Worm (Caenorhabditis elegans) whole organism, mixed stage, embryonic: ENCODE results near the gene Y51H4A.937.

Experiments used
- M03D4.4 ChIP-seq: sonication (generic microtip); optimal IDR thresholded peaks from 2 replicates; lab custom pipeline; 2017; ENCODE audit warnings: mild to moderate bottlenecking, missing genetic modification characterization, missing compliant biosample characterization
- bed-3 ChIP-seq: fragments of 200-800 bp; sonication (Bioruptor generic); optimal IDR thresholded peaks from 3 replicates; lab custom pipeline; 2018; ENCODE audit warnings: mild to moderate bottlenecking, missing genetic modification characterization, moderate library complexity, missing compliant biosample characterization
- blmp-1 ChIP-seq: fragments of 150-350 bp; optimal IDR thresholded peaks from 2 replicates; lab custom pipeline; 2014; ENCODE audit warnings: missing biosample characterization, missing genetic modification characterization
- ceh-39 ChIP-seq: fragments of 150-350 bp; optimal IDR thresholded peaks from 2 replicates; lab custom pipeline; 2014; ENCODE audit warnings: missing biosample characterization, missing genetic modification characterization
- ceh-43 ChIP-seq: fragments of 200-800 bp; sonication (Bioruptor generic); optimal IDR thresholded peaks from 2 replicates; lab custom pipeline; 2018; ENCODE audit warnings: mild to moderate bottlenecking, missing genetic modification characterization, moderate library complexity, missing compliant biosample characterization
- ceh-83 ChIP-seq: fragments of 200-800 bp; sonication (Bioruptor generic); optimal IDR thresholded peaks from 2 replicates; lab custom pipeline; 2018; ENCODE audit warnings: mild to moderate bottlenecking, missing genetic modification characterization, missing compliant biosample characterization
- ces-1 ChIP-seq: fragments of 150-350 bp; optimal IDR thresholded peaks from 2 replicates; lab custom pipeline; 2014; ENCODE audit warnings: missing biosample characterization, missing genetic modification reagents, missing genetic modification characterization
- cnd-1 ChIP-seq: fragments of 200-800 bp; sonication (Bioruptor generic); optimal IDR thresholded peaks from 2 replicates; lab custom pipeline; 2018; ENCODE audit warnings: mild to moderate bottlenecking, missing genetic modification characterization, missing compliant biosample characterization
- drap-1 ChIP-seq: fragments of 200-800 bp; sonication (Bioruptor generic); optimal IDR thresholded peaks from 3 replicates; lab custom pipeline; 2018; ENCODE audit warnings: mild to moderate bottlenecking, missing genetic modification characterization, missing compliant biosample characterization
- elt-1 ChIP-seq: sonication (generic microtip); optimal IDR thresholded peaks from 2 replicates; lab custom pipeline; 2017; ENCODE audit warnings: missing genetic modification characterization, mild to moderate bottlenecking, missing compliant biosample characterization, antibody characterized with exemption, moderate library complexity, borderline replicate concordance; ENCODE audit not compliant: insufficient read depth
- elt-3 ChIP-seq: fragments of 150-350 bp; optimal IDR thresholded peaks from 2 replicates; lab custom pipeline; 2014; ENCODE audit warnings: missing biosample characterization, missing genetic modification characterization
- flh-1 ChIP-seq: fragments of 200-800 bp; sonication (Bioruptor generic); optimal IDR thresholded peaks from 2 replicates; lab custom pipeline; 2018; ENCODE audit warnings: mild to moderate bottlenecking, missing genetic modification characterization, moderate library complexity, missing compliant biosample characterization
- ham-2 ChIP-seq: fragments of 200-800 bp; sonication (Bioruptor generic); optimal IDR thresholded peaks from 2 replicates; lab custom pipeline; 2018; ENCODE audit warnings: mild to moderate bottlenecking, missing genetic modification characterization, missing compliant biosample characterization
- hlh-1 ChIP-seq: fragments of 150-350 bp; optimal IDR thresholded peaks from 2 replicates; lab custom pipeline; 2014; ENCODE audit warnings: missing biosample characterization, missing genetic modification reagents, missing genetic modification characterization
- lin-13 ChIP-seq: fragments of 150-350 bp; optimal IDR thresholded peaks from 2 replicates; lab custom pipeline; 2014; ENCODE audit warnings: missing biosample characterization, missing genetic modification characterization
- lin-32 ChIP-seq: fragments of 200-800 bp; sonication (Bioruptor generic); optimal IDR thresholded peaks from 2 replicates; lab custom pipeline; 2018; ENCODE audit warnings: mild to moderate bottlenecking, missing genetic modification characterization, missing compliant biosample characterization
- lsy-2 ChIP-seq: fragments of 150-350 bp; optimal IDR thresholded peaks from 2 replicates; lab custom pipeline; 2014; ENCODE audit warnings: missing biosample characterization, missing genetic modification characterization
- mab-5 ChIP-seq: fragments of 150-350 bp; optimal IDR thresholded peaks from 2 replicates; lab custom pipeline; 2014; ENCODE audit warnings: missing biosample characterization, missing genetic modification characterization
- mep-1 ChIP-seq: fragments of 150-350 bp; optimal IDR thresholded peaks from 2 replicates; lab custom pipeline; 2017; ENCODE audit warnings: missing biosample characterization, missing genetic modification reagents, missing genetic modification characterization, inconsistent platforms
- mls-2 ChIP-seq: sonication (generic microtip); optimal IDR thresholded peaks from 2 replicates; lab custom pipeline; 2016; ENCODE audit warnings: mild to moderate bottlenecking, missing genetic modification characterization, moderate library complexity, missing compliant biosample characterization
- nhr-12 ChIP-seq: fragments of 150-350 bp; optimal IDR thresholded peaks from 2 replicates; lab custom pipeline; 2014; ENCODE audit warnings: missing biosample characterization, missing genetic modification characterization
- nhr-2 ChIP-seq: fragments of 150-350 bp; optimal IDR thresholded peaks from 2 replicates; lab custom pipeline; 2014; ENCODE audit warnings: missing biosample characterization, missing genetic modification characterization
- nhr-237 ChIP-seq: fragments of 150-350 bp; optimal IDR thresholded peaks from 2 replicates; lab custom pipeline; 2014; ENCODE audit warnings: missing biosample characterization, missing genetic modification characterization
- nhr-28 ChIP-seq: fragments of 150-350 bp; optimal IDR thresholded peaks from 2 replicates; lab custom pipeline; 2014; ENCODE audit warnings: missing biosample characterization, missing genetic modification characterization
- nhr-76 ChIP-seq: sonication (generic microtip); optimal IDR thresholded peaks from 2 replicates; lab custom pipeline; 2017; ENCODE audit warnings: missing biosample characterization, missing genetic modification characterization
- pha-4 ChIP-seq: fragments of 150-350 bp; optimal IDR thresholded peaks from 2 replicates; lab custom pipeline; 2018; ENCODE audit warnings: missing biosample characterization, missing genetic modification reagents, missing genetic modification characterization
- sem-2 ChIP-seq: fragments of 200-800 bp; sonication (Bioruptor generic); optimal IDR thresholded peaks from 2 replicates; lab custom pipeline; 2018; ENCODE audit warnings: mild to moderate bottlenecking, missing genetic modification characterization, missing compliant biosample characterization
- snpc-4 ChIP-seq: fragments of 150-350 bp; optimal IDR thresholded peaks from 2 replicates; lab custom pipeline; 2014; ENCODE audit warnings: missing biosample characterization, missing genetic modification characterization
- sptf-1 ChIP-seq: sonication (generic microtip); optimal IDR thresholded peaks from 2 replicates; lab custom pipeline; 2017; ENCODE audit warnings: mild to moderate bottlenecking, missing genetic modification characterization, moderate library complexity, missing compliant biosample characterization
- tbx-8 ChIP-seq: fragments of 200-800 bp; sonication (Bioruptor generic); optimal IDR thresholded peaks from 2 replicates; lab custom pipeline; 2018; ENCODE audit warnings: mild to moderate bottlenecking, missing genetic modification characterization, moderate library complexity, missing compliant biosample characterization
- unc-120 ChIP-seq: sonication (generic microtip); optimal IDR thresholded peaks from 2 replicates; lab custom pipeline; 2017; ENCODE audit warnings: missing genetic modification characterization, missing compliant biosample characterization; ENCODE audit not compliant: poor library complexity, severe bottlenecking
- unc-39 ChIP-seq: fragments of 150-350 bp; optimal IDR thresholded peaks from 2 replicates; lab custom pipeline; 2014; ENCODE audit warnings: missing biosample characterization, missing genetic modification characterization
- unc-62 ChIP-seq: fragments of 150-350 bp; optimal IDR thresholded peaks from 2 replicates; lab custom pipeline; 2014; ENCODE audit warnings: missing biosample characterization, missing genetic modification reagents, missing genetic modification characterization
- zip-8 ChIP-seq: fragments of 150-350 bp; optimal IDR thresholded peaks from 2 replicates; lab custom pipeline; 2014; ENCODE audit warnings: missing biosample characterization, missing genetic modification characterization
- ztf-11 ChIP-seq: fragments of 150-350 bp; optimal IDR thresholded peaks from 2 replicates; lab custom pipeline; 2014; ENCODE audit warnings: missing biosample characterization, missing genetic modification characterization

The Y51H4A.937 gene

DNA sequence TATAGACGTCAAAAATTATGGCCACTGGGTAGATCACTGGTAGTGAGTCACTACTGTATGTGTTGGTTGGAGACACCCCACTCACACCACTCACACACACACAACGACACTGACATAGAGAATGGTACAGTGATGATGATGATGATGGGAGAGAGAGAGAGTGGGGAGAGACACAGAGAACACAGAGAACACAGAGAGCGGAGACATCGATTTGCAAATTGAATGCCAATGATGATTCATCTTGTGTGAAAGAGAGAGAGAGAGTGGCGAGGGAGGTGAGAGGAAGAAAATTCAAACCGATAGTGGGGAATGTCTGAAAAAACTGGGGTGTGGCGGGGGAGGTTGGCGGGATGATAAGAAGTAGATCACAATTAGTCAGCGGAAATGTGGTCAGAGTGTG, 38.5 kb upstream of the Y51H4A.937 start:
- TF ChIP-seq ceh-83 (GFP tag; lab: Kevin White, UChicago) (no peak), ces-1 (GFP tag; lab: Kevin White, UChicago) (peak; percentile 32), mls-2 (no peak), nhr-2 (tag; lab: Kevin White, UChicago) (peak; percentile 4), ceh-39 (tag; lab: Kevin White, UChicago) (peak; percentile 40), cnd-1 (tag; lab: Kevin White, UChicago) (peak; percentile 41), unc-62 (GFP tag; lab: Kevin White, UChicago) (peak; percentile 15)
- TF ChIP-seq, all 35 proteins: peak for 5

DNA sequence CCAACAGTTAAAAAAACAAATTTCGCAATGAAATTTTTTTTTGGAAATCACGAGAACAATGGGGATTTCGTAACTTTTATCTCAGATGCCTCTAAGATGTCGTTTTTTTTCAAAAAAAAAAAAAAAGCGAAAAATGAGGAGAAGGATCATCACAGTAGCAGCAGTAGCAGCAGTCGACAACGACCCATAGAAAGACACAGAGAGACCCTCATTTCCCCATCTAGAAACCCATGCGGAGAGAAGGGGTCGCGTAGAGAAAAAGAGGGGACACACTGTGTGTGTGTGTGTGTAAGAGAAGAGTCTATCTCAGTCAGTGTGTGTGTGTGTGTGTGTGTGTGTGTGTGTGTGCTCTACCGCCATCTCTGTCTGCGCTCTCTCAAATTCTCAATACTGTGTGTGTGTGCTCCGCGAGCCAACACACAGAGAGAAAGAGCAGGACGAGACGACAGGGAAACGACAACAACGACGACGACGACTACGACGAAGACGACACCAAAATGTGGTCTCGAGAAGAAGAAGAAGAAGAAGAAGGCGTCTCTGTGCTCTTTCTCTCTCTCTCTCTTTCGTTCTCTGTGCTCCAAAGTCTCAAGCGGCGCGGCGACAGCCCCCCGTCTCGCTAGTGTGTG, 37.0 kb upstream of the Y51H4A.937 start:
- TF ChIP-seq snpc-4 (tag; lab: Kevin White, UChicago) (no peak), M03D4.4 (peak; percentile 77), flh-1 (GFP tag; lab: Kevin White, UChicago) (no peak), mab-5 (tag; lab: Kevin White, UChicago) (no peak), ces-1 (GFP tag; lab: Kevin White, UChicago) (peak; percentile 60), nhr-12 (peak; percentile 94), nhr-76 (tag; lab: Kevin White, UChicago) (no peak), ceh-39 (tag; lab: Kevin White, UChicago) (peak; percentile 38), bed-3 (no peak), lin-13 (tag; lab: Kevin White, UChicago) (peak; percentile 23), lsy-2 (tag; lab: Kevin White, UChicago) (peak; percentile 53), elt-3 (no peak), mep-1 (peak; percentile 60), unc-62 (GFP tag; lab: Kevin White, UChicago) (peak; percentile 19), ceh-83 (GFP tag; lab: Kevin White, UChicago) (peak; percentile 38), nhr-237 (tag; lab: Kevin White, UChicago) (peak; percentile 71), pha-4 (tag; lab: Kevin White, UChicago) (peak; percentile 85), unc-39 (tag; lab: Kevin White, UChicago) (no peak), drap-1 (GFP tag; lab: Kevin White, UChicago) (peak; percentile 44), ztf-11 (tag; lab: Kevin White, UChicago) (peak; percentile 82), cnd-1 (tag; lab: Kevin White, UChicago) (peak; percentile 68), ceh-43 (GFP tag; lab: Kevin White, UChicago) (no peak), mls-2 (peak; percentile 49), ham-2 (GFP tag; lab: Kevin White, UChicago) (no peak), blmp-1 (tag; lab: Kevin White, UChicago) (no peak), zip-8 (tag; lab: Kevin White, UChicago) (no peak), hlh-1 (tag; lab: Kevin White, UChicago) (peak; percentile 44), sem-2 (GFP tag; lab: Kevin White, UChicago) (peak; percentile 18), elt-1 (no peak), lin-32 (GFP tag; lab: Kevin White, UChicago) (no peak), sptf-1 (tag; lab: Kevin White, UChicago) (peak; percentile 84), nhr-28 (tag; lab: Kevin White, UChicago) (no peak), tbx-8 (GFP tag; lab: Kevin White, UChicago) (no peak), unc-120 (tag; lab: Kevin White, UChicago) (peak; percentile 25), nhr-2 (tag; lab: Kevin White, UChicago) (peak; percentile 35)

- no peak for TF ChIP-seq elt-3
- no peak for TF ChIP-seq mab-5 (tag; lab: Kevin White, UChicago)
- TF ChIP-seq ztf-11 (tag; lab: Kevin White, UChicago), result peak; percentile 86
- no peak for TF ChIP-seq bed-3
- TF ChIP-seq mls-2, result peak; percentile 50
- TF ChIP-seq blmp-1 (tag; lab: Kevin White, UChicago), result no peak
- no peak for TF ChIP-seq lin-32 (GFP tag; lab: Kevin White, UChicago)
- peak; percentile 26 for TF ChIP-seq cnd-1 (tag; lab: Kevin White, UChicago)
- peak; percentile 1 for TF ChIP-seq hlh-1 (tag; lab: Kevin White, UChicago)
- peak; percentile 82 for TF ChIP-seq pha-4 (tag; lab: Kevin White, UChicago)
- no peak for TF ChIP-seq nhr-237 (tag; lab: Kevin White, UChicago)
- TF ChIP-seq ceh-83 (GFP tag; lab: Kevin White, UChicago), result peak; percentile 24
- TF ChIP-seq mep-1, result peak; percentile 77
- TF ChIP-seq nhr-76 (tag; lab: Kevin White, UChicago), result no peak
- TF ChIP-seq sptf-1 (tag; lab: Kevin White, UChicago), result peak; percentile 46
- peak; percentile 68 for TF ChIP-seq lsy-2 (tag; lab: Kevin White, UChicago)
- no peak for TF ChIP-seq snpc-4 (tag; lab: Kevin White, UChicago)
- no peak for TF ChIP-seq ceh-39 (tag; lab: Kevin White, UChicago)
- no peak for TF ChIP-seq elt-1
- TF ChIP-seq nhr-12, result no peak
- TF ChIP-seq ceh-43 (GFP tag; lab: Kevin White, UChicago), result no peak
- TF ChIP-seq lin-13 (tag; lab: Kevin White, UChicago), result no peak
- peak; percentile 36 for TF ChIP-seq unc-39 (tag; lab: Kevin White, UChicago)
- TF ChIP-seq tbx-8 (GFP tag; lab: Kevin White, UChicago), result no peak
- peak; percentile 47 for TF ChIP-seq M03D4.4
- TF ChIP-seq ham-2 (GFP tag; lab: Kevin White, UChicago), result peak; percentile 92
- TF ChIP-seq flh-1 (GFP tag; lab: Kevin White, UChicago), result no peak
- peak; percentile 83 for TF ChIP-seq unc-62 (GFP tag; lab: Kevin White, UChicago)
- peak; percentile 86 for TF ChIP-seq unc-120 (tag; lab: Kevin White, UChicago)
- TF ChIP-seq ces-1 (GFP tag; lab: Kevin White, UChicago), result peak; percentile 38
- peak; percentile 52 for TF ChIP-seq drap-1 (GFP tag; lab: Kevin White, UChicago)
- TF ChIP-seq sem-2 (GFP tag; lab: Kevin White, UChicago), result no peak
- TF ChIP-seq nhr-28 (tag; lab: Kevin White, UChicago), result no peak
- TF ChIP-seq zip-8 (tag; lab: Kevin White, UChicago), result no peak
- no peak for TF ChIP-seq nhr-2 (tag; lab: Kevin White, UChicago)
Measured at ce11 chrIV:16492327-16492726, 36.1 kb upstream of the Y51H4A.937 start.
